Worm (Caenorhabditis elegans): ENCODE data around the gene unc-60.

Gene unc-60

ce11 chrV:1455280-1455679 is 19.6 kb upstream of the unc-60 start (continued):
- TF ChIP-seq lin-39 (tag; optimal IDR thresholded peaks at IDR 0.05): no peak
- no peak for TF ChIP-seq mes-2 (tag; optimal IDR thresholded peaks at IDR 0.05; ENCODE audit: poor library complexity, severe bottlenecking)
- no peak for TF ChIP-seq lin-29 (GFP tag; IDR thresholded peaks at IDR 0.05)
- no peak for TF ChIP-seq daf-8 (GFP tag; IDR thresholded peaks at IDR 0.05)
- TF ChIP-seq F26F4.8 (GFP tag; conservative IDR thresholded peaks at IDR 0.05): no peak
- no peak for TF ChIP-seq Y5F2A.4 (GFP tag; optimal IDR thresholded peaks at IDR 0.05)
- TF ChIP-seq ceh-44 (GFP tag; IDR thresholded peaks at IDR 0.05): no peak
- TF ChIP-seq hlh-30 (tag; optimal IDR thresholded peaks at IDR 0.05; ENCODE audit: insufficient read depth): no peak
- TF ChIP-seq aly-2 (tag; optimal IDR thresholded peaks at IDR 0.05): no peak
- TF ChIP-seq ZK337.2 (GFP tag; IDR thresholded peaks at IDR 0.05): no peak
- TF ChIP-seq F44E2.7 (GFP tag; IDR thresholded peaks at IDR 0.05): 0 out of 2 replicates have a peak, but pooled peaks have one; percentile 46
- TF ChIP-seq set-16 (GFP tag; IDR thresholded peaks at IDR 0.05): peak; percentile 86
- TF ChIP-seq Y48G9A.11 (GFP tag; IDR thresholded peaks at IDR 0.05): peak; percentile 37; the same call in 1 of the 2 replicates
- TF ChIP-seq nhr-77 (tag; optimal IDR thresholded peaks at IDR 0.05): no peak
- TF ChIP-seq snpc-4 (tag; optimal IDR thresholded peaks at IDR 0.05): no peak
- TF ChIP-seq dmd-8 (GFP tag; IDR thresholded peaks at IDR 0.05): 0 out of 2 replicates have a peak, but pooled peaks have one; percentile 9
- no peak for TF ChIP-seq egl-43 (GFP tag; IDR thresholded peaks at IDR 0.05)
- no peak for TF ChIP-seq unc-130 (GFP tag; optimal IDR thresholded peaks at IDR 0.05)
- no peak for TF ChIP-seq fos-1 (tag; optimal IDR thresholded peaks at IDR 0.05)
- no peak for TF ChIP-seq lin-13 (GFP tag; optimal IDR thresholded peaks at IDR 0.05)
- TF ChIP-seq F37D6.2 (tag; optimal IDR thresholded peaks at IDR 0.05): no peak
- TF ChIP-seq nhr-111 (GFP tag; optimal IDR thresholded peaks at IDR 0.05): no peak

DNA sequence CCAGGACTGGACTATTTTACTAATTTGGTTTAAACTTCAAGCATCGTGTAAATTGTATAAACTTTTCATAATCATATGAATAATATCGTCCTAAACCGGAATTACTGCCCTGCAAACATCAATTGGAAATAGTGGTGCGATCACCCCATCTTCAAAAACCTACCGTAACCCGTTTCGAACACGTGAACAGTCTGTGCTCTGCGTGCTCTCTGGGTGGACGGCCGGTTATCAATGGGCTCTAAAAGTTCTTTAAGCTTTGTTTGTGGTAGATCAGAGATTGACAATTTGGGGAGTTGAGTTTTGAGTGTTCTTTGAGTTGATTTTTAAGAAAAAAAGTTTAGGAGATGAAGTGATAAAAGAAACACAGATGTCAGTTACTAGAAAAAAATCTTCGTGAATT is 18.3 kb upstream of the unc-60 start:
- TF ChIP-seq mdt-29 (GFP tag; IDR thresholded peaks at IDR 0.05) (peak; percentile 91), tra-1 (GFP tag; IDR thresholded peaks at IDR 0.05) (peak; percentile 34; the same call in 1 of the 2 replicates), hlh-30 (tag; optimal IDR thresholded peaks at IDR 0.05; ENCODE audit: insufficient read depth) (peak; percentile 35), zfp-3 (GFP tag; conservative IDR thresholded peaks at IDR 0.05) (no peak), mxl-2 (GFP tag; conservative IDR thresholded peaks at IDR 0.05) (peak; percentile 92), dmd-6 (GFP tag; IDR thresholded peaks at IDR 0.05) (peak; percentile 96), hif-1 (tag; optimal IDR thresholded peaks at IDR 0.05) (peak in 1 of 2 experiments; percentile 15), nhr-48 (tag; optimal IDR thresholded peaks at IDR 0.05) (peak; percentile 72), nhr-102 (tag; optimal IDR thresholded peaks at IDR 0.05) (peak; percentile 65), spr-3 (GFP tag; optimal IDR thresholded peaks at IDR 0.05) (no peak), hlh-11 (tag; optimal IDR thresholded peaks at IDR 0.05) (peak; percentile 77), zip-11 (GFP tag; IDR thresholded peaks at IDR 0.05) (no peak), dve-1 (tag; optimal IDR thresholded peaks at IDR 0.05; ENCODE audit: insufficient read depth) (peak; percentile 95), mdl-1 (tag; optimal IDR thresholded peaks at IDR 0.05) (peak in 1 of 2 experiments; percentile 3), ama-1 (optimal IDR thresholded peaks at IDR 0.05) (no peak), lin-38 (GFP tag; IDR thresholded peaks at IDR 0.05) (no peak), lsy-2 (tag; optimal IDR thresholded peaks at IDR 0.05) (peak in 1 of 2 experiments; percentile 22), zag-1 (tag; optimal IDR thresholded peaks at IDR 0.05) (no peak), nhr-76 (tag; optimal IDR thresholded peaks at IDR 0.05) (no peak), nhr-41 (GFP tag; IDR thresholded peaks at IDR 0.05) (no peak), nhr-25 (tag; optimal IDR thresholded peaks at IDR 0.05; ENCODE audit: borderline replicate concordance, insufficient read depth) (no peak), daf-16 (GFP tag; optimal IDR thresholded peaks at IDR 0.05) (no peak), daf-16 (tag; optimal IDR thresholded peaks at IDR 0.05) (peak; percentile 82), rbr-2 (tag; optimal IDR thresholded peaks at IDR 0.05) (no peak), nhr-77 (tag; optimal IDR thresholded peaks at IDR 0.05) (peak; percentile 89), pha-4 (GFP tag; IDR thresholded peaks at IDR 0.05) (peak; percentile 34; the same call in 1 of the 2 replicates), pha-4 (tag; optimal IDR thresholded peaks at IDR 0.05) (no peak), nhr-10 (tag; optimal IDR thresholded peaks at IDR 0.05) (peak; percentile 64), php-3 (GFP tag; IDR thresholded peaks at IDR 0.05) (no peak), set-16 (GFP tag; IDR thresholded peaks at IDR 0.05) (no peak), nhr-28 (tag; optimal IDR thresholded peaks at IDR 0.05) (peak; percentile 72), skn-1 (tag; optimal IDR thresholded peaks at IDR 0.05) (no peak)

Measured in whole organism, L4 larva.